Worm (Caenorhabditis elegans): Measurements from ENCODE around the gene F46H5.2.
A peak's percentile ranks its signal among the peaks of the same experiment; 100 is the strongest.

F46H5.2 gene

DNA sequence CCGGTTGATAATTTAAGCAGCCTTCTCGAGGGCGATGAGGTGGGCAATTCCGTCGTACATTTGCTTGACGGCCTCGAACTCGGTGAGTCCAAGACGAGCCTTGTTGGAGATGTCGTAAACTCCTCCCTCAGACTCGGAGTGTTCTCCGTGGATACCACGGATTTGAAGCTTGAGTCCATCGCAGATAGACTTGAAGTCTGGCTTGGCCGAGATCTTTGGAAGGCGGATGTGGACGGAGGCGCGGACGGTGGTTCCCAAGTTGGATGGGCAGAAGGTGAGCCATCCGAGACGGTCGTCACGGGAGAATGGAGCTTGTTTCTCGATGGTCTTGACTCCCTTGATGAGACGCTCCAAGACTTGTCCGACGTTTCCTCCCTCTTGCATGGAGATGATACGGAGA lies 34.6 kb upstream of the F46H5.2 start:
- TF ChIP-seq flt-1 (GFP tag; IDR thresholded peaks at IDR 0.05): no peak
- TF ChIP-seq sea-1 (GFP tag; conservative IDR thresholded peaks at IDR 0.05): no peak
- no peak for TF ChIP-seq ceh-36 (tag; optimal IDR thresholded peaks at IDR 0.05)
- no peak for TF ChIP-seq hmbx-1 (tag; optimal IDR thresholded peaks at IDR 0.05)
- no peak for TF ChIP-seq tbx-11 (GFP tag; IDR thresholded peaks at IDR 0.05)
- no peak for TF ChIP-seq tra-4 (tag; optimal IDR thresholded peaks at IDR 0.05)
- TF ChIP-seq hnd-1 (tag; optimal IDR thresholded peaks at IDR 0.05): no peak
- TF ChIP-seq ets-7 (tag; optimal IDR thresholded peaks at IDR 0.05): no peak
- no peak for TF ChIP-seq F13C5.2 (tag; optimal IDR thresholded peaks at IDR 0.05)
- no peak for TF ChIP-seq hmg-4 (GFP tag; optimal IDR thresholded peaks at IDR 0.05)
- no peak for TF ChIP-seq ama-1 (optimal IDR thresholded peaks at IDR 0.05)
- no peak for TF ChIP-seq B0310.2 (tag; optimal IDR thresholded peaks at IDR 0.05)
- no peak for TF ChIP-seq pes-1 (GFP tag; IDR thresholded peaks at IDR 0.05)
- no peak for TF ChIP-seq scrt-1 (GFP tag; IDR thresholded peaks at IDR 0.05)
- TF ChIP-seq aly-1 (tag; optimal IDR thresholded peaks at IDR 0.05): no peak
- no peak for TF ChIP-seq ceh-13 (GFP tag; optimal IDR thresholded peaks at IDR 0.05)
- no peak for TF ChIP-seq tbx-37 (GFP tag; conservative IDR thresholded peaks at IDR 0.05)

DNA sequence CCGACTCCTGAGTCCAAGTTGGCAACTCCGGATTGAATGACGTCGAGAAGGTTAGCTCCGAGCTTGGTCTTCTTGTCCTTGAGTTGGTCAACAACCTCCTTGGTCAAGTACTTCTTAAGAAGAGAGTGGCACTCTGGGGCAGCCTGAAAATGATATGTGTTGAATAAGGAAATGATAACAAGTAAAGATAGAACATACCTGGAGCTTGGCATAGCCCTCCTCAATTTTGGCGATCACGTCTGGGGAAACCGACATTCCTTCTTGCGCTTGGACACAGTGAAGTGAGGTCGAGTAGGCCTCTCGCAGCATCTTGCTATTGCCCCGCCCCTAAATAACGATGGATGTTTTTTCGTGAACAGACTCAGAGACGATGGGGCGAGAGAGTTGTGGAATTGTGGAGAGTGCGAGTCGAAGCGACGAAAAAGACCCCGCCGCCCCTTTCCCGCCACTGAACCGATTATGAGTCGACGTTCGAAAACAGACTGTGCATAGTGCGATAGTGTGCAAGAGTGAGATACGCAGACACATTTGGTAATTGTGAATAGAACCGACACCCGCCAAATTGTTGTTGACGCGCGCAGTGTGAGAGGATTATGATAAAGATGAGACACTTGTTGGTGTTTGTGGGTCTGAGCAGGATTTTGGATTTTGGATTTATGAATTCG lies 33.2 kb upstream of the F46H5.2 start:
- TF ChIP-seq hmbx-1 (tag; optimal IDR thresholded peaks at IDR 0.05): no peak
- TF ChIP-seq ceh-13 (GFP tag; optimal IDR thresholded peaks at IDR 0.05): no peak
- peak; percentile 20 for TF ChIP-seq ceh-36 (tag; optimal IDR thresholded peaks at IDR 0.05)

DNA sequence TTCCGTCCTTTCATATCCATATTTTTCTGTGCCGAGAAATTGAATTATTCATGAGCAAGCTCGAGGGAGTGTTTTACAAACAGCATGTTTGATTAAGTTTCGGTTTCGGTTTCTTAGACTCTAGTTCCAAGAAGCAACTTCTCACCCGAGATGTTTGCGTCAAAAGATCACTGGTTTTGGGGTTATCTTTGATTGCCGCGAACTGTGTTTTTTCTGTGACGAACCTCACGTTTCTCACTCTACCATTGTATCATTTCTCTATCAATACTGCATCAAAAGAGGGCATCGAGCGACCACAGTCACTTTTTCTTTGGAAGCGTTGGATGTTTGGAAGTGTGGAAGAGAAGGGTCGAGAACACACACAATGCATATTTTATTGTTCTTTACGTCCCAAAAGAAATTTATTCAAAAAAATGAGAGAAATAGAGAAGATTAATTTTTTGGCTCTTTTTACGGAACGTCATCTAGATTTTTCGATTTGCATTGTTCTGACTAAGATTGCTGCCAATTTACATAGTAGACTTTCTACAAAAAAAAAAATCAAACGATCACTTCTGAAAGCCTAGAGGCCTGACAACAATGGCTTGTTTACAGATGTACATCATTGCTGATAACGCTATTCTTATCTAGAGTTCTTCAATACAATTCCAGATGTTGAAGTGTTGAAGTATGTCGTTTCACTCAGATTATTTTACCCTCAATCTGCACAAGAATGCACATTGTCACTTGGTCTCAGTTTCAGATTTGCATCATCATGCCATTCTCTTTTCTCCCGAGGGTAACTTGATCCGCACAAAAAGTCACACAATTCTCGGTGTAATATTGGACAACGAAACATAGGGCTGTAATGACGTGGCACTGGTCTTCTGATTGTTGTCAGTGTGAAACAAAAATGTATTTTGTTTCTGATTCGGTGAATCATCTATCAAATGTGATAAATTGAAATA lies 32.0 kb upstream of the F46H5.2 start:
- TF ChIP-seq B0310.2 (tag; optimal IDR thresholded peaks at IDR 0.05): no peak

DNA sequence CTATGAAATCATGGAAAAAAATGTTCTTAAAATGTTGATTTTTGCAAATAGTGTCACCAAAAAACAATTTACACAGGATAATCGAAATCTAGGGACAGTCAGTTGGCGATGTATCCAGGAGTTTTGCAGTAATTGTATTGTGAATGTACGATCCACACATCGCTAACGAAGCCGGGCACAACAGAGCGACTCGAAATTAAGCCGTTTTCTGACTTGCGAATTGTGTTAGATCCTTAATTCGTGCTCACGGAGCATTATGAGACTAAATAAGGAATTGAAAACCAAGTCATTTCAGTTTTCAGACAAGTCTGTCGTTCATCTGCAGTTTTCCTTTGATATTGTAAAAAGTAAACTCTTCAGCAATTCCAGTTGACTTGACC lies 31.4 kb upstream of the F46H5.2 start:
- TF ChIP-seq tra-4 (tag; optimal IDR thresholded peaks at IDR 0.05): no peak
- TF ChIP-seq tbx-11 (GFP tag; IDR thresholded peaks at IDR 0.05): no peak
- no peak for TF ChIP-seq aly-1 (tag; optimal IDR thresholded peaks at IDR 0.05)
- no peak for TF ChIP-seq tbx-37 (GFP tag; conservative IDR thresholded peaks at IDR 0.05)
- no peak for TF ChIP-seq B0310.2 (tag; optimal IDR thresholded peaks at IDR 0.05)
- no peak for TF ChIP-seq hmbx-1 (tag; optimal IDR thresholded peaks at IDR 0.05)
- TF ChIP-seq F13C5.2 (tag; optimal IDR thresholded peaks at IDR 0.05): no peak
- TF ChIP-seq sea-1 (GFP tag; conservative IDR thresholded peaks at IDR 0.05): no peak
- TF ChIP-seq hnd-1 (tag; optimal IDR thresholded peaks at IDR 0.05): no peak
- TF ChIP-seq pes-1 (GFP tag; IDR thresholded peaks at IDR 0.05): no peak
- TF ChIP-seq ceh-36 (tag; optimal IDR thresholded peaks at IDR 0.05): no peak
- no peak for TF ChIP-seq hmg-4 (GFP tag; optimal IDR thresholded peaks at IDR 0.05)
- TF ChIP-seq scrt-1 (GFP tag; IDR thresholded peaks at IDR 0.05): no peak
- no peak for TF ChIP-seq ets-7 (tag; optimal IDR thresholded peaks at IDR 0.05)
- TF ChIP-seq ceh-13 (GFP tag; optimal IDR thresholded peaks at IDR 0.05): no peak
- TF ChIP-seq flt-1 (GFP tag; IDR thresholded peaks at IDR 0.05): no peak
- TF ChIP-seq ama-1 (optimal IDR thresholded peaks at IDR 0.05): no peak

DNA sequence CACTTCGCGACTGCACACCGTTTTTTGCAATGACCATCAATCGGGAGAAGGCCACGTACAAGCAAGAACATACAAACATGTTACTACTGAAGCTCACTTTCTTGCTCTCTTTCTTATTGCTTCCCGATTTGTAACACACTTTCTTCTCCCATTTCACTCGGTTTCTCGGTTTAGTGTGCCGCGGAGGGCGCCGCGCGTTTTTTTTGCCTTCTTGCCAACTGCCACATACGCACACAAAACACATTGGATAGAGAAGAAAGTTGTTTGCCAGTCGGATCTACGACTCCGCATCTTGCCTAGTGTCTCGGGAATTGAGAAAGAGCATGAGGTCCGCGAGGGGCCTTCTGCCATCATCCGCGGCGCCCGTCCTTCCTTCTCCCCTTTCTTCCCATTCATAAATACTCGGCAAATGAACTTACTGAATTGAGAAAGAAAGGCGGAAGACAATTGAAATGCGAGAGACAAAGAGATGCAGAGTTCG lies 30.7 kb upstream of the F46H5.2 start:
- TF ChIP-seq hmg-4 (GFP tag; optimal IDR thresholded peaks at IDR 0.05) (peak; percentile 48), tbx-11 (GFP tag; IDR thresholded peaks at IDR 0.05) (no peak)

DNA sequence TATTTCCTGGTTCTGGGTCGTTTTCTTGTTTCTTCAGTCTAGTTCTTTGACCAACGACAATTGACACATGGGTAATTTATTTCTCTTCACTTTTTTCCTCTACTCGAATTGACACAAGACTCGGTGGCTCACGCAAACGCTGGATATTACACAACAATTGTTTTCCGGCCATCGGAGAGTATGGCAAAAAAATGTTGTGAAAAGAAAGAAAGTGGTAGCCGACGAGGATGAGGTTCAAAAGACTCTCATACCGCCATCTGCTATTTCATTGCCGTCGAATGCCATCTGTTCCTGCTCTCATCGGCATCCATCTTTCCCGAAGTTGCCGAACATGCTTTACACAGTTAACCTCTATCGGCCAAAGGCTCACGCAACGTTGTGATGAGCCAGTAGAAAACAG lies 28.7 kb upstream of the F46H5.2 start:
- no peak for TF ChIP-seq tbx-11 (GFP tag; IDR thresholded peaks at IDR 0.05)
- no peak for TF ChIP-seq pes-1 (GFP tag; IDR thresholded peaks at IDR 0.05)
- TF ChIP-seq tbx-37 (GFP tag; conservative IDR thresholded peaks at IDR 0.05): no peak
- TF ChIP-seq tra-4 (tag; optimal IDR thresholded peaks at IDR 0.05): no peak
- TF ChIP-seq hnd-1 (tag; optimal IDR thresholded peaks at IDR 0.05): no peak
- no peak for TF ChIP-seq ceh-13 (GFP tag; optimal IDR thresholded peaks at IDR 0.05)

DNA sequence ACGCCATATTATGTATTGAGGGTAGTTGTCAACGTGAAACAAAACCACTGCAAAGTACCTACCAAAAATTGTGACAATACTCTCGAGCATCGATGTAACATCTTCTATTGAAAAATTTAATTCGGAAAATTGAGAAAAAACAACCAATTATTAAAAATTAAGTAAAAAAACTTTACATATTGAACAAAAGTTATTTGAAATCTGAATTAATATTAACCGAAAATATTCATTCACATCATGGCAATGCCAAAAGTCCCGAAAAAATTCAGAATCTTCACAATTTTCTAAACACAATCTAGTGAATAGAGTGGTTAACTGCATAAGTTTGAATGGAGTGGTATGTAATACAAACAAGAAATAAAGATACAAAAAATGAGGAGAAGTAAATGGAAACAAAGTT lies 26.9 kb upstream of the F46H5.2 start, which contains the start of gene F46H5.3:
Gene F46H5.3, minus strand, starts transcription at position 101 of the 400 bp plus-strand sequence.
- no peak for TF ChIP-seq flt-1 (GFP tag; IDR thresholded peaks at IDR 0.05)

DNA sequence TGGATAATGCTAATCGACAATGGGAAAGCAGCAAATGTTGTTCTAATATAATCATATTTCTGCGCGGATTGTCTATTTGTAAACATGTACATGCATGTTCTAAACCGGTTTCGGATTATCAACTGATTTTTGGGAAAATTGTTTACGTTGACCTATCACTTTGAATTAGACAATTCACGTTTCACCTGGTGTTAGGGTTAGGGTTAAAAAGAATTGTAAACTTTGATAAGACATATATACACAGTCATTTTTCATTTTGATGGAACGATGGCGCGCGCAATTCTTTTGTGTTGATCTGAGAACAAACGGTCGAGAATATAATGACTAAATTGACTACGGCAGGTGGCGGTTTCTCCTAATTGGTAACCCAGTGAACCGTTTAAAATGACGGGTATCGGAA lies 23.3 kb upstream of the F46H5.2 start:
- TF ChIP-seq hmg-4 (GFP tag; optimal IDR thresholded peaks at IDR 0.05): no peak
- no peak for TF ChIP-seq sea-1 (GFP tag; conservative IDR thresholded peaks at IDR 0.05)
- no peak for TF ChIP-seq B0310.2 (tag; optimal IDR thresholded peaks at IDR 0.05)
- TF ChIP-seq pes-1 (GFP tag; IDR thresholded peaks at IDR 0.05): no peak
- no peak for TF ChIP-seq tbx-37 (GFP tag; conservative IDR thresholded peaks at IDR 0.05)
- no peak for TF ChIP-seq aly-1 (tag; optimal IDR thresholded peaks at IDR 0.05)
- TF ChIP-seq hmbx-1 (tag; optimal IDR thresholded peaks at IDR 0.05): no peak
